Worm (Caenorhabditis elegans) whole organism, L2 larva: ENCODE data around the gene fbxb-84.

Source experiments
- F13H6.1 ChIP-seq: sonication (generic microtip); optimal IDR thresholded peaks from 2 replicates; lab custom pipeline; 2016; ENCODE audit warnings: missing genetic modification characterization, missing compliant biosample characterization
- aly-2 ChIP-seq: fragments of 150-350 bp; optimal IDR thresholded peaks from 2 replicates; lab custom pipeline; 2014; ENCODE audit warnings: missing biosample characterization, missing genetic modification characterization
- ama-1 ChIP-seq: fragments of 150-350 bp; optimal IDR thresholded peaks from 2 replicates; lab custom pipeline; 2018; ENCODE audit warnings: inconsistent platforms
- ceh-16 ChIP-seq: fragments of 150-350 bp; optimal IDR thresholded peaks from 2 replicates; lab custom pipeline; 2014; ENCODE audit warnings: missing biosample characterization, missing genetic modification characterization
- lin-13 ChIP-seq: fragments of 150-350 bp; optimal IDR thresholded peaks from 2 replicates; lab custom pipeline; 2014; ENCODE audit warnings: missing biosample characterization, missing genetic modification reagents, missing genetic modification characterization
- lin-39 ChIP-seq: fragments of 150-350 bp; optimal IDR thresholded peaks from 2 replicates; lab custom pipeline; 2014; ENCODE audit warnings: missing biosample characterization, missing genetic modification reagents, missing genetic modification characterization
- nhr-237 ChIP-seq: fragments of 150-350 bp; optimal IDR thresholded peaks from 2 replicates; lab custom pipeline; 2014; ENCODE audit warnings: missing biosample characterization, missing genetic modification characterization

- TF ChIP-seq ceh-16 (tag; lab: Kevin White, UChicago) (no peak), lin-39 (no peak), F13H6.1 (tag; lab: Kevin White, UChicago) (no peak), lin-13 (GFP tag; lab: Kevin White, UChicago) (no peak), aly-2 (tag; lab: Kevin White, UChicago) (no peak), ama-1 (lab: Kevin White, UChicago) (no peak), nhr-237 (tag; lab: Kevin White, UChicago) (no peak)
Measured at ce11 chrIII:171617-172016, 25.3 kb upstream of the fbxb-84 start, which contains the start of the genes F40G9.9 and F40G9.12.
